Fruit fly (Drosophila melanogaster): Measurements from ENCODE around the gene CG34279.

CG34279 gene

dm6 chr3R:17371094-17371493, 32.0 kb downstream of the CG34279 start (continued):
- TF ChIP-seq CG2120 (GFP tag; optimal IDR thresholded peaks at IDR 0.05) (peak; percentile 41), seq (GFP tag; IDR thresholded peaks at IDR 0.05) (no peak), CG14441 (GFP tag; IDR thresholded peaks at IDR 0.05) (0 out of 2 replicates have a peak, but pooled peaks have one; percentile 13), CG11504 (tag; optimal IDR thresholded peaks at IDR 0.05) (peak; percentile 49), Atf3 (GFP tag; optimal IDR thresholded peaks at IDR 0.05) (no peak), caup (GFP tag; optimal IDR thresholded peaks at IDR 0.05; ENCODE audit: severe bottlenecking) (peak; percentile 26), dmrt99B (tag; optimal IDR thresholded peaks at IDR 0.05) (peak; percentile 49), Awh (GFP tag; IDR thresholded peaks at IDR 0.05) (peak; percentile 13; the same call in 1 of the 2 replicates), slbo (GFP tag; IDR thresholded peaks at IDR 0.05) (peak; percentile 45; the same call in 1 of the 2 replicates), Rx (GFP tag; IDR thresholded peaks at IDR 0.05) (0 out of 2 replicates have a peak, but pooled peaks have one; percentile 14), zfh2 (GFP tag; optimal IDR thresholded peaks at IDR 0.05) (peak; percentile 3), lab (GFP tag; optimal IDR thresholded peaks at IDR 0.05) (peak; percentile 72), HLH3B (GFP tag; IDR thresholded peaks at IDR 0.05) (peak; percentile 54; the same call in 1 of the 2 replicates), dysf (GFP tag; IDR thresholded peaks at IDR 0.05) (peak; percentile 65), Med (GFP tag) (peak; percentile 82), CG32772 (GFP tag; IDR thresholded peaks at IDR 0.05) (peak; percentile 17; the same call in 1 of the 2 replicates), CG4730 (GFP tag; IDR thresholded peaks at IDR 0.05) (no peak), CG13424 (tag; optimal IDR thresholded peaks at IDR 0.05) (peak; percentile 2), GATAe (GFP tag; conservative IDR thresholded peaks at IDR 0.05) (no peak), PHDP (tag; optimal IDR thresholded peaks at IDR 0.05) (no peak), scrt (GFP tag; optimal IDR thresholded peaks at IDR 0.05) (peak; percentile 10), Max (GFP tag; optimal IDR thresholded peaks at IDR 0.05) (no peak), CG12769 (tag; optimal IDR thresholded peaks at IDR 0.05) (peak; percentile 64), CG12071 (GFP tag; optimal IDR thresholded peaks at IDR 0.05) (peak; percentile 14), Ada2b (GFP tag; IDR thresholded peaks at IDR 0.05) (no peak), CG15269 (tag; optimal IDR thresholded peaks at IDR 0.05) (peak; percentile 14), Hr51 (GFP tag; optimal IDR thresholded peaks at IDR 0.05) (peak in 1 of 2 experiments; percentile 20), zen2 (GFP tag; IDR thresholded peaks at IDR 0.05; ENCODE audit: partially characterized antibody) (no peak), CG6765 (GFP tag; optimal IDR thresholded peaks at IDR 0.05) (no peak), CG11696 (GFP tag; IDR thresholded peaks at IDR 0.05) (no peak), Meics (GFP tag; optimal IDR thresholded peaks at IDR 0.05) (peak; percentile 36), sob (GFP tag; IDR thresholded peaks at IDR 0.05) (peak; percentile 27; the same call in 1 of the 2 replicates), tup (GFP tag; optimal IDR thresholded peaks at IDR 0.05) (no peak), CG7556 (GFP tag; optimal IDR thresholded peaks at IDR 0.05) (peak; percentile 52), Eip74EF (GFP tag; optimal IDR thresholded peaks at IDR 0.05) (no peak), CG3163 (GFP tag; optimal IDR thresholded peaks at IDR 0.05) (no peak), CG10147 (GFP tag; optimal IDR thresholded peaks at IDR 0.05) (peak; percentile 20), CG14014 (GFP tag; IDR thresholded peaks at IDR 0.05) (peak; percentile 43; the same call in 1 of the 2 replicates), sens (GFP tag) (peak; percentile 38), gem (tag; optimal IDR thresholded peaks at IDR 0.05) (peak; percentile 44), CG7839 (tag; optimal IDR thresholded peaks at IDR 0.05) (peak; percentile 55), row (GFP tag; IDR thresholded peaks at IDR 0.05) (peak; percentile 64; the same call in 2 of the 3 replicates), cwo (GFP tag; optimal IDR thresholded peaks at IDR 0.05) (peak; percentile 48), az2 (GFP tag; optimal IDR thresholded peaks at IDR 0.05) (no peak), ATbp (GFP tag; optimal IDR thresholded peaks at IDR 0.05) (peak; percentile 7), Dbx (GFP tag; IDR thresholded peaks at IDR 0.05) (peak; percentile 49; the same call in 1 of the 3 replicates), B-H2 (GFP tag; optimal IDR thresholded peaks at IDR 0.05) (no peak), CG9817 (tag; optimal IDR thresholded peaks at IDR 0.05) (peak; percentile 24), Adf1 (GFP tag; IDR thresholded peaks at IDR 0.05) (no peak), tin (GFP tag; optimal IDR thresholded peaks at IDR 0.05) (no peak)

All from whole organism, embryonic.